Worm (Caenorhabditis elegans): Measurements from ENCODE around the gene C49F5.7.

The C49F5.7 gene

ce11 chrX:12005499-12005959, 10.9 kb downstream of the C49F5.7 start, which contains the start of gene sma-5:
sma-5 (minus strand) TSS chrX:12005549.
- no peak for TF ChIP-seq unc-62 (GFP tag; optimal IDR thresholded peaks at IDR 0.05)

- no peak for TF ChIP-seq unc-62 (GFP tag; optimal IDR thresholded peaks at IDR 0.05)
These were observed 11.9 kb downstream of the C49F5.7 start for ce11 chrX:12006470-12006869.

DNA sequence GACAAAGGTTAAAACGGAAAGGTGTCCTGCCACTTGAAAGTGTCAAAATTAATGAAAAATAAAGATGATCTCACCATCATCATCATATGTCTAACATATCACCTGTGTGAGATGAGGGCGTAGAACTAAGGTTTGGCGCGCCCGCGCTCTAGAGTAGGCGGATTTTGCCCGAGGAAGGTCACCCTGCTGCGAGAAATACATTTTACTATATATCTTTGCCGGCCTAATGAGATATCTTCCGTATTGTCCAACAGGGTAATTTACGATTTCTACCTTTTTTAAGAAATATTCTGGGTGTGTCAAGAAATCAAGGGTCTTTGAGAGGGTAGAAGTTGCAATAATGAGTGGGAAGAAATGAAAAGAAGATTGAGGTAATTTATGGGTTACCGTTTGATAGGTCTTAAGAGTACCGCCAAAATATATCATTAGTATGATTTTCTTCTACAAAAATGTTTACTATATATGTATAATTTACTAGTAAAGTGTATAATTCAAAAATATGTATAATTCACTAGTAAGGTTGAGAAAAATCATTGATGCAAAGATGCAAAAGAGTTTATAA, 13.4 kb downstream of the C49F5.7 start:
- no peak for TF ChIP-seq unc-62 (GFP tag; optimal IDR thresholded peaks at IDR 0.05)

- TF ChIP-seq unc-62 (GFP tag; optimal IDR thresholded peaks at IDR 0.05): no peak
These were observed 23.4 kb downstream of the C49F5.7 start, which contains the start of the genes nmat-1 and ucr-2.1 for ce11 chrX:12017908-12018479. nmat-1 (minus strand) TSS chrX:12018043. ucr-2.1 (plus strand) TSS chrX:12018429.

ce11 chrX:12021446-12021845, 26.9 kb downstream of the C49F5.7 start:
- TF ChIP-seq unc-62 (GFP tag; optimal IDR thresholded peaks at IDR 0.05): no peak

ce11 chrX:12022496-12022895, 27.9 kb downstream of the C49F5.7 start:
- no peak for TF ChIP-seq unc-62 (GFP tag; optimal IDR thresholded peaks at IDR 0.05)

ce11 chrX:12025070-12025789, 30.6 kb downstream of the C49F5.7 start, which contains the start of gene B0198.2:
B0198.2 (plus strand) TSS chrX:12025739.
- no peak for TF ChIP-seq unc-62 (GFP tag; optimal IDR thresholded peaks at IDR 0.05)

DNA sequence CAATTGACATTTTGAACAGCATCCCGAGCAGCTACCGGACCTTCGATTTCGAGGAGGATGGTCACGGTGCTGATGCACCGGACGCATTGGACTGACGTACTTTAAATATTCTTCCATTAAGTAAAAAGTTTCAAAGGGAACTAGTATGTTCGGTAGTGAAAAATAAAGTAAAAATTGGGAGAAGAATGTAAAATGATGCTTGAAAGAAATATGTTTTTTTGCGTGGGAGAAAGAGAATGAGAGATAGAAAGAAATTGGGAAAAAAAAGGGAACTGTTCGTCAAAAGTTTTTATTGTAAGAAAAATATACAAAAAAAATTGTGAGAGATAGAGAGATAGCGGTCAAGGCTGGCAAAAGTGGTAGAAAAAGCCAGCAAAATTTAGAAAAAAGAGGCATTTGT, 39.4 kb downstream of the C49F5.7 start, which contains the start of gene tsp-20:
tsp-20 (minus strand) TSS at position 101 of the 400 bp plus-strand sequence.
- no peak for TF ChIP-seq unc-62 (GFP tag; optimal IDR thresholded peaks at IDR 0.05)

ce11 chrX:12034661-12035060, 40.1 kb downstream of the C49F5.7 start:
- TF ChIP-seq unc-62 (GFP tag; optimal IDR thresholded peaks at IDR 0.05): no peak

DNA sequence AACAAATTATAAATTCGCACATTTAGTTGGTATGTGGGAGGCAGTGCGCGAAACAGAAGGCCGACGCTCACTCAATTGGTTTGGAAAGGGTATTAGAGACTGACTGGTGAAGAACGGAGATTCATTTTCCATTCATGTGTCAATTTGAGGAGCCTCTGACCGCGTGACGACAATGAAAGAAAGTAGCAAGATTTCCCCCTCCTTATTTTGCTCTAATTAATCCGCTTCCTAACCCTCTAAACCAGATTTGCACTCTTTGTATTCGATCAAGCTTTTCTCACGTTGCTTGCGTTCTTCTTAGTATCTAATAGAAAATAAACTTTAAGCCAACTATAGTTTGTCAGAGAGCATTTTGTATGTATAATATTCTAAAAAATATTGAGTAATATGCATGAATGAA, 41.5 kb downstream of the C49F5.7 start:
- TF ChIP-seq unc-62 (GFP tag; optimal IDR thresholded peaks at IDR 0.05): no peak

DNA sequence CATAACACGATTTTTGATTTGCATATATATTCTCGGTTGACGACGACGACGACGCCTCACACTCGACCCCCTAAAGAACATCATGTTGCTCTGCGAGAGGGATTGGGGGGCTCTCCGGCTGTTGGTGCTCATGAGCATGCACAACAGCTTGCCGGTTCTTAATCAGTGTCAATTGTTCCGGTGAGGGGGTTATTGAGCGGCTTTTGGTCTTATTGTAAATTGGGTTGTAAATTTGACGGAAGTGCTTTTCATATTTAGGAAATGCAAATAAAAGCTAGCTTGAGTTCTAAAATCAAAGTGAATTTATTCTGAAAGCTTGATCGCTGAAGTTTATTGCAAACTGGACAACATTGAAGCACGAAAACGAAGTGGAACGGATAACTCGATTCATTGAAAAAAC, 43.4 kb downstream of the C49F5.7 start:
- no peak for TF ChIP-seq unc-62 (GFP tag; optimal IDR thresholded peaks at IDR 0.05)

- no peak for TF ChIP-seq unc-62 (GFP tag; optimal IDR thresholded peaks at IDR 0.05)
These were observed 44.1 kb downstream of the C49F5.7 start for ce11 chrX:12038728-12039127.

Data from whole organism, dauer.